Fruit fly (Drosophila melanogaster): ENCODE data around the gene CG12708.
A peak's percentile ranks its signal among the peaks of the same experiment; 100 is the strongest.

Gene CG12708

DNA sequence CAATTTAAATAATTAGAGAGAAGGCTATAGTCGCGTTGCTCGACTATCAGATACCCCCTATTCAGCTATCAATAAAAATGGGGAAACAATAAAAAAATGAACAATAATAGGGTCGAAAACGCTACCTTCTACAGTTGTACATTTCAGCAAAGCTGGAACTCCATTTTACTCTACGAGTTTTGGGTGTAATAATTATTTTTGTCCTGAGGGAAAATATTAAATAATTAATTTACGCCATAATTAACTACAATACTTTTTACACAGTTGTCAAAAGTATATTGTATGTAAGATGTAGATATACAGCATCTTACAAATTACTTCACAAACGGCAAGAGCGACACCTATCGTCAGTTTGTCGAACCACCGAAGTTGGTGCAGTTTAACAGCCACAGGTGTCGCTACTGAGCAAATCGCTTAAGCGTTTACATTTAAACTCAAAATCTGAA is 21.9 kb upstream of the CG12708 start (continued):
- TF ChIP-seq Neu2 (GFP tag; optimal IDR thresholded peaks at IDR 0.05; ENCODE audit: borderline replicate concordance) = no peak
- TF ChIP-seq CG8089 (GFP tag; optimal IDR thresholded peaks at IDR 0.05) = peak; percentile 42
- TF ChIP-seq Meics (GFP tag; optimal IDR thresholded peaks at IDR 0.05) = peak; percentile 33
- TF ChIP-seq ara (GFP tag; IDR thresholded peaks at IDR 0.05) = peak; percentile 23; the same call in 1 of the 2 replicates
- peak; percentile 26 for TF ChIP-seq ind (GFP tag; optimal IDR thresholded peaks at IDR 0.05)
- TF ChIP-seq onecut (GFP tag; IDR thresholded peaks at IDR 0.05) = peak; percentile 47; the same call in 1 of the 2 replicates
- TF ChIP-seq row (GFP tag; IDR thresholded peaks at IDR 0.05) = 0 out of 3 replicates have a peak, but pooled peaks have one; percentile 12
- peak; percentile 26 for TF ChIP-seq dmrt99B (tag; optimal IDR thresholded peaks at IDR 0.05)
- peak; percentile 41 for TF ChIP-seq phol (tag; optimal IDR thresholded peaks at IDR 0.05)
- peak; percentile 77 for TF ChIP-seq amos (GFP tag; IDR thresholded peaks at IDR 0.05; ENCODE audit: partially characterized antibody)
- no peak for TF ChIP-seq wor (GFP tag; IDR thresholded peaks at IDR 0.05)
- TF ChIP-seq CG1024 (GFP tag; IDR thresholded peaks at IDR 0.05) = peak; percentile 31; the same call in 1 of the 2 replicates
- peak; percentile 61; the same call in 1 of the 2 replicates for TF ChIP-seq CG11247 (GFP tag; IDR thresholded peaks at IDR 0.05)
- TF ChIP-seq CG18011 (GFP tag; optimal IDR thresholded peaks at IDR 0.05) = no peak
- TF ChIP-seq Hand (GFP tag; optimal IDR thresholded peaks at IDR 0.05) = no peak
- no peak for TF ChIP-seq CG6765 (GFP tag; optimal IDR thresholded peaks at IDR 0.05)
- no peak for TF ChIP-seq CG12942 (GFP tag; optimal IDR thresholded peaks at IDR 0.05)
- TF ChIP-seq pb (GFP tag; optimal IDR thresholded peaks at IDR 0.05) = no peak
- TF ChIP-seq Rx (GFP tag; IDR thresholded peaks at IDR 0.05) = peak; percentile 37; the same call in 1 of the 2 replicates
- no peak for TF ChIP-seq mam (GFP tag; optimal IDR thresholded peaks at IDR 0.05)
- peak; percentile 48; the same call in 1 of the 2 replicates for TF ChIP-seq lmd (GFP tag; IDR thresholded peaks at IDR 0.05)
- TF ChIP-seq CG17912 (GFP tag; optimal IDR thresholded peaks at IDR 0.05) = no peak
- no peak for TF ChIP-seq CG1792 (GFP tag; optimal IDR thresholded peaks at IDR 0.05)
- TF ChIP-seq ac (GFP tag; optimal IDR thresholded peaks at IDR 0.05) = no peak
- TF ChIP-seq Taf1 (GFP tag; IDR thresholded peaks at IDR 0.05) = 0 out of 2 replicates have a peak, but pooled peaks have one; percentile 16
- TF ChIP-seq Ets65A (GFP tag) = peak; percentile 94
- TF ChIP-seq en (GFP tag; optimal IDR thresholded peaks at IDR 0.05) = no peak
- TF ChIP-seq bcd (GFP tag; optimal IDR thresholded peaks at IDR 0.05) = peak; percentile 25
- peak; percentile 59; the same call in 1 of the 2 replicates for TF ChIP-seq CG9932 (GFP tag; IDR thresholded peaks at IDR 0.05)
- TF ChIP-seq ken (GFP tag; IDR thresholded peaks at IDR 0.05) = 0 out of 3 replicates have a peak, but pooled peaks have one; percentile 25
- TF ChIP-seq Sox102F (GFP tag; optimal IDR thresholded peaks at IDR 0.05) = peak; percentile 55
- TF ChIP-seq CG10654 (GFP tag; optimal IDR thresholded peaks at IDR 0.05) = peak; percentile 4
- no peak for TF ChIP-seq gfzf (GFP tag; optimal IDR thresholded peaks at IDR 0.05)
- TF ChIP-seq gce (GFP tag; IDR thresholded peaks at IDR 0.05) = 0 out of 3 replicates have a peak, but pooled peaks have one; percentile 49
- TF ChIP-seq cad (GFP tag; optimal IDR thresholded peaks at IDR 0.05) = no peak
- no peak for TF ChIP-seq Dref (GFP tag; IDR thresholded peaks at IDR 0.05)
- TF ChIP-seq Dip3 (GFP tag; optimal IDR thresholded peaks at IDR 0.05) = no peak
- TF ChIP-seq Asciz (GFP tag; optimal IDR thresholded peaks at IDR 0.05) = no peak
- TF ChIP-seq CG33213 (GFP tag; optimal IDR thresholded peaks at IDR 0.05) = peak; percentile 50
- TF ChIP-seq NC2β (GFP tag; optimal IDR thresholded peaks at IDR 0.05) = no peak
- TF ChIP-seq jumu (GFP tag; optimal IDR thresholded peaks at IDR 0.05) = no peak
- TF ChIP-seq NK7.1 (GFP tag; optimal IDR thresholded peaks at IDR 0.05) = no peak
- TF ChIP-seq Tbp (GFP tag; optimal IDR thresholded peaks at IDR 0.05) = no peak
- TF ChIP-seq NC2α (GFP tag; optimal IDR thresholded peaks at IDR 0.05) = no peak
- peak; percentile 38 for TF ChIP-seq CG10267 (tag; optimal IDR thresholded peaks at IDR 0.05)
- TF ChIP-seq nerfin-2 (GFP tag; IDR thresholded peaks at IDR 0.05; ENCODE audit: partially characterized antibody) = peak; percentile 80
- TF ChIP-seq zen2 (GFP tag; IDR thresholded peaks at IDR 0.05; ENCODE audit: partially characterized antibody) = 0 out of 3 replicates have a peak, but pooled peaks have one; percentile 27
- TF ChIP-seq zfh2 (GFP tag; optimal IDR thresholded peaks at IDR 0.05) = peak; percentile 1
- no peak for TF ChIP-seq Xrp1 (GFP tag; IDR thresholded peaks at IDR 0.05)
- TF ChIP-seq gem (tag; optimal IDR thresholded peaks at IDR 0.05) = peak; percentile 44
- peak; percentile 54 for TF ChIP-seq inv (GFP tag; IDR thresholded peaks at IDR 0.05; ENCODE audit: partially characterized antibody)
